Worm (Caenorhabditis elegans) whole organism, L2 larva: ENCODE measurements around the gene F49F1.5.

Experiments
- Y55F3AM.14 ChIP-seq: fragments of 200-800 bp; sonication (Bioruptor generic); optimal IDR thresholded peaks from 2 replicates; lab custom pipeline; 2018; ENCODE audit warnings: mild to moderate bottlenecking, missing genetic modification characterization, missing compliant biosample characterization
- aly-2 ChIP-seq: fragments of 150-350 bp; optimal IDR thresholded peaks from 2 replicates; lab custom pipeline; 2014; ENCODE audit warnings: missing biosample characterization, missing genetic modification characterization
- blmp-1 ChIP-seq: sonication (generic microtip); optimal IDR thresholded peaks from 2 replicates; lab custom pipeline; 2017; ENCODE audit warnings: missing genetic modification characterization, mild to moderate bottlenecking, missing compliant biosample characterization, antibody characterized with exemption, moderate library complexity; ENCODE audit not compliant: insufficient read depth
- fos-1 ChIP-seq: fragments of 150-350 bp; optimal IDR thresholded peaks from 2 replicates; lab custom pipeline; 2014; ENCODE audit warnings: missing biosample characterization, missing genetic modification characterization
- mdl-1 ChIP-seq, 2 experiments: fragments of 150-350 bp in 1 of 2; sonication (generic microtip) in 1 of 2; optimal IDR thresholded peaks; 2 replicates each; lab custom pipeline; 2017; ENCODE audit warnings: missing biosample characterization in 2 of 2, missing genetic modification characterization in 2 of 2
- nhr-11 ChIP-seq: fragments of 150-350 bp; optimal IDR thresholded peaks from 2 replicates; lab custom pipeline; 2014; ENCODE audit warnings: missing biosample characterization, missing genetic modification characterization
- nhr-12 ChIP-seq: fragments of 150-350 bp; optimal IDR thresholded peaks from 2 replicates; lab custom pipeline; 2014; ENCODE audit warnings: missing biosample characterization, missing genetic modification characterization
- nhr-129 ChIP-seq: fragments of 150-350 bp; optimal IDR thresholded peaks from 2 replicates; lab custom pipeline; 2014; ENCODE audit warnings: missing biosample characterization, missing genetic modification characterization
- nhr-237 ChIP-seq: fragments of 150-350 bp; optimal IDR thresholded peaks from 2 replicates; lab custom pipeline; 2014; ENCODE audit warnings: missing biosample characterization, missing genetic modification characterization
- nhr-25 ChIP-seq: fragments of 150-350 bp; sonication (generic microtip); optimal IDR thresholded peaks from 3 replicates; lab custom pipeline; 2014; ENCODE audit warnings: missing biosample characterization, missing genetic modification characterization
- nhr-77 ChIP-seq: fragments of 150-350 bp; optimal IDR thresholded peaks from 2 replicates; lab custom pipeline; 2014; ENCODE audit warnings: missing biosample characterization, missing genetic modification characterization
- unc-55 ChIP-seq: fragments of 150-350 bp; sonication (generic microtip); optimal IDR thresholded peaks from 3 replicates; lab custom pipeline; 2014; ENCODE audit warnings: missing biosample characterization, missing genetic modification reagents, missing genetic modification characterization

- TF ChIP-seq mdl-1 (tag; optimal IDR thresholded peaks at IDR 0.05; lab: Kevin White, UChicago) (no peak), aly-2 (tag; lab: Kevin White, UChicago) (no peak), nhr-237 (no peak), unc-55 (no peak), fos-1 (tag; lab: Kevin White, UChicago) (no peak), Y55F3AM.14 (GFP tag; lab: Kevin White, UChicago) (no peak), nhr-25 (tag; lab: Kevin White, UChicago) (no peak), nhr-129 (tag; lab: Kevin White, UChicago) (no peak), blmp-1 (no peak), nhr-77 (tag; lab: Kevin White, UChicago) (no peak), nhr-12 (no peak), nhr-11 (no peak)
Observed at ce11 chrIV:4078901-4079300, 41.3 kb downstream of the F49F1.5 start, which contains the start of gene C35B1.8.
